Fruit fly (Drosophila melanogaster) whole organism, embryonic: ENCODE data around the gene CG9673.

ENCODE experiments used
- Blimp-1 ChIP-seq: fragments of 200-800 bp; sonication (Bioruptor generic); optimal IDR thresholded peaks from 3 replicates; lab custom pipeline; 2018; ENCODE audit warnings: missing biosample characterization, missing genetic modification characterization, mild to moderate bottlenecking, moderate library complexity, missing genetic modification reagents
- CG10979 ChIP-seq: fragments of 200-800 bp; sonication (Bioruptor generic); optimal IDR thresholded peaks from 2 replicates; lab custom pipeline; 2018; ENCODE audit warnings: missing biosample characterization, mild to moderate bottlenecking, missing genetic modification characterization, moderate library complexity
- CG11247 ChIP-seq: fragments of 200-800 bp; sonication (Bioruptor generic); IDR thresholded peaks from 2 replicates; pipeline ENCODE4 v1.3.6; 2022; ENCODE audit warnings: missing biosample characterization, missing genetic modification characterization
- CG11504 ChIP-seq: fragments of 200-800 bp; sonication (Bioruptor generic); optimal IDR thresholded peaks from 3 replicates; lab custom pipeline; 2019; ENCODE audit warnings: missing biosample characterization, mild to moderate bottlenecking, missing genetic modification characterization, moderate library complexity
- CG13424 ChIP-seq: fragments of 200-800 bp; sonication (Bioruptor generic); optimal IDR thresholded peaks from 2 replicates; lab custom pipeline; 2019; ENCODE audit warnings: missing biosample characterization, mild to moderate bottlenecking, missing genetic modification characterization, moderate library complexity
- CG14710 ChIP-seq: fragments of 200-800 bp; sonication (Bioruptor generic); optimal IDR thresholded peaks from 3 replicates; lab custom pipeline; 2019; ENCODE audit warnings: missing biosample characterization, mild to moderate bottlenecking, missing genetic modification characterization, moderate library complexity
- CG16813 ChIP-seq: fragments of 200-800 bp; sonication (Bioruptor generic); IDR thresholded peaks from 3 replicates; pipeline ENCODE4 v1.3.6; 2022; ENCODE audit warnings: missing biosample characterization, missing genetic modification characterization; ENCODE audit not compliant: partially characterized antibody
- CG17568 ChIP-seq: fragments of 200-800 bp; sonication (Bioruptor generic); optimal IDR thresholded peaks from 2 replicates; lab custom pipeline; 2018; ENCODE audit warnings: missing biosample characterization, mild to moderate bottlenecking, missing genetic modification characterization, moderate library complexity
- CG18599 ChIP-seq: fragments of 200-800 bp; sonication (Bioruptor generic); optimal IDR thresholded peaks from 3 replicates; lab custom pipeline; 2017; ENCODE audit warnings: missing biosample characterization, missing genetic modification characterization, mild to moderate bottlenecking, moderate library complexity, missing genetic modification reagents
- CG2120 ChIP-seq: fragments of 200-800 bp; sonication (Bioruptor generic); optimal IDR thresholded peaks from 3 replicates; lab custom pipeline; 2016; ENCODE audit warnings: missing biosample characterization, missing genetic modification characterization
- CG2712 ChIP-seq: fragments of 200-800 bp; optimal IDR thresholded peaks from 3 replicates; lab custom pipeline; 2019; ENCODE audit warnings: missing biosample characterization, mild to moderate bottlenecking, missing genetic modification characterization, moderate library complexity
- CG30020 ChIP-seq: fragments of 200-800 bp; optimal IDR thresholded peaks from 2 replicates; lab custom pipeline; 2019; ENCODE audit warnings: missing biosample characterization, mild to moderate bottlenecking, missing genetic modification characterization, moderate library complexity
- CG4328 ChIP-seq: fragments of 200-800 bp; sonication (Bioruptor generic); optimal IDR thresholded peaks from 3 replicates; lab custom pipeline; 2017; ENCODE audit warnings: missing biosample characterization, missing genetic modification reagents, missing genetic modification characterization
- CG5245 ChIP-seq: fragments of 200-800 bp; sonication (Bioruptor generic); optimal IDR thresholded peaks from 3 replicates; lab custom pipeline; 2016; ENCODE audit warnings: missing biosample characterization, missing genetic modification characterization
- CG9727 ChIP-seq: fragments of 200-800 bp; sonication (Bioruptor generic); optimal IDR thresholded peaks from 3 replicates; lab custom pipeline; 2017; ENCODE audit warnings: missing biosample characterization, mild to moderate bottlenecking, missing genetic modification characterization
- D19A ChIP-seq: fragments of 200-800 bp; optimal IDR thresholded peaks from 3 replicates; lab custom pipeline; 2019; ENCODE audit warnings: missing biosample characterization, mild to moderate bottlenecking, missing genetic modification characterization, moderate library complexity
- Dip2 ChIP-seq: fragments of 200-800 bp; sonication (Bioruptor generic); IDR thresholded peaks from 2 replicates; pipeline ENCODE4 v1.3.6; 2022; ENCODE audit warnings: missing biosample characterization, missing genetic modification characterization
- Dref ChIP-seq: fragments of 200-800 bp; sonication (Bioruptor generic); IDR thresholded peaks from 2 replicates; pipeline ENCODE4 v1.3.6; 2022; ENCODE audit warnings: missing biosample characterization, missing genetic modification characterization
- E2f2 ChIP-seq: fragments of 200-800 bp; sonication (Bioruptor generic); IDR thresholded peaks from 2 replicates; pipeline ENCODE4 v1.3.6; 2022; ENCODE audit warnings: missing biosample characterization, missing genetic modification characterization
- Hr3 ChIP-seq: fragments of 200-800 bp; sonication (Bioruptor generic); optimal IDR thresholded peaks from 3 replicates; lab custom pipeline; 2016; ENCODE audit warnings: missing biosample characterization, missing genetic modification characterization
- MTF-1 ChIP-seq: fragments of 200-800 bp; sonication (Bioruptor generic); optimal IDR thresholded peaks from 2 replicates; lab custom pipeline; 2018; ENCODE audit warnings: missing biosample characterization, mild to moderate bottlenecking, missing genetic modification characterization, borderline replicate concordance
- Med ChIP-seq: fragments of 200-800 bp; sonication (Bioruptor generic); peaks from one replicate; lab custom pipeline; 2016; ENCODE audit warnings: missing biosample characterization, missing genetic modification characterization, mild to moderate bottlenecking, inconsistent platforms, moderate library complexity
- Meics ChIP-seq: fragments of 200-800 bp; sonication (Bioruptor generic); optimal IDR thresholded peaks from 2 replicates; lab custom pipeline; 2017; ENCODE audit warnings: missing biosample characterization, mild to moderate bottlenecking, missing genetic modification characterization
- Mrtf ChIP-seq: fragments of 200-800 bp; sonication (Bioruptor generic); IDR thresholded peaks from 3 replicates; pipeline ENCODE4 v1.3.6; 2022; ENCODE audit warnings: missing biosample characterization, missing genetic modification characterization
- Nf-YB ChIP-seq: fragments of 200-800 bp; sonication (Bioruptor generic); optimal IDR thresholded peaks from 3 replicates; lab custom pipeline; 2019; ENCODE audit warnings: missing biosample characterization, mild to moderate bottlenecking, missing genetic modification characterization, moderate library complexity
- Nf-YC ChIP-seq: fragments of 200-800 bp; optimal IDR thresholded peaks from 3 replicates; lab custom pipeline; 2019; ENCODE audit warnings: missing biosample characterization, mild to moderate bottlenecking, missing genetic modification characterization, moderate library complexity
- Pdp1 ChIP-seq, 2 experiments: fragments of 200-800 bp; sonication (Bioruptor generic); optimal IDR thresholded peaks; 3 replicates each; lab custom pipeline; 2016; ENCODE audit warnings: missing biosample characterization in 2 of 2, missing genetic modification characterization in 2 of 2, mild to moderate bottlenecking in 1 of 2, moderate library complexity in 1 of 2
- Ptx1 ChIP-seq: fragments of 200-800 bp; sonication (Bioruptor generic); IDR thresholded peaks from 2 replicates; pipeline ENCODE4 v1.3.6; 2022; ENCODE audit warnings: missing biosample characterization, missing genetic modification characterization
- Xbp1 ChIP-seq: fragments of 200-800 bp; sonication (Bioruptor generic); optimal IDR thresholded peaks from 3 replicates; lab custom pipeline; 2016; ENCODE audit warnings: missing biosample characterization, mild to moderate bottlenecking, missing genetic modification characterization
- bsh ChIP-seq, 2 experiments: fragments of 200-800 bp; sonication (Bioruptor generic); optimal IDR thresholded peaks; 2 replicates each; lab custom pipeline; 2017 to 2018; ENCODE audit warnings: mild to moderate bottlenecking in 2 of 2, missing biosample characterization in 2 of 2, missing genetic modification characterization in 2 of 2, moderate library complexity in 1 of 2
- cwo ChIP-seq: fragments of 200-800 bp; sonication (Bioruptor generic); optimal IDR thresholded peaks from 3 replicates; lab custom pipeline; 2017; ENCODE audit warnings: missing biosample characterization, missing genetic modification characterization, mild to moderate bottlenecking, moderate library complexity, missing genetic modification reagents
- dm ChIP-seq: fragments of 200-800 bp; sonication (Bioruptor generic); optimal IDR thresholded peaks from 3 replicates; lab custom pipeline; 2016; ENCODE audit warnings: missing biosample characterization, missing genetic modification characterization
- fd96Cb ChIP-seq: fragments of 200-800 bp; sonication (Bioruptor generic); optimal IDR thresholded peaks from 2 replicates; lab custom pipeline; 2018; ENCODE audit warnings: missing biosample characterization, mild to moderate bottlenecking, missing genetic modification characterization, moderate library complexity
- gcm ChIP-seq: fragments of 200-800 bp; sonication (Bioruptor generic); optimal IDR thresholded peaks from 2 replicates; lab custom pipeline; 2019; ENCODE audit warnings: missing biosample characterization, mild to moderate bottlenecking, missing genetic modification characterization, moderate library complexity
- gem ChIP-seq: fragments of 200-800 bp; sonication (Bioruptor generic); optimal IDR thresholded peaks from 2 replicates; lab custom pipeline; 2019; ENCODE audit warnings: missing biosample characterization, mild to moderate bottlenecking, missing genetic modification characterization, moderate library complexity
- grn ChIP-seq: fragments of 200-800 bp; sonication (Bioruptor generic); optimal IDR thresholded peaks from 3 replicates; lab custom pipeline; 2017; ENCODE audit warnings: missing biosample characterization, missing genetic modification characterization
- nmo ChIP-seq: fragments of 200-800 bp; sonication (Bioruptor generic); optimal IDR thresholded peaks from 2 replicates; lab custom pipeline; 2018; ENCODE audit warnings: missing biosample characterization, mild to moderate bottlenecking, missing genetic modification characterization, moderate library complexity
- pros ChIP-seq: fragments of 200-800 bp; sonication (Bioruptor generic); optimal IDR thresholded peaks from 3 replicates; lab custom pipeline; 2019; ENCODE audit warnings: missing biosample characterization, mild to moderate bottlenecking, missing genetic modification characterization, moderate library complexity
- sr ChIP-seq: fragments of 200-800 bp; sonication (Bioruptor generic); IDR thresholded peaks from 3 replicates; pipeline ENCODE4 v1.3.6; 2022; ENCODE audit warnings: missing biosample characterization, missing genetic modification characterization
- toy ChIP-seq: fragments of 200-800 bp; sonication (Bioruptor generic); IDR thresholded peaks from 2 replicates; pipeline ENCODE4 v1.3.6; 2022; ENCODE audit warnings: missing biosample characterization, missing genetic modification characterization
- z ChIP-seq: fragments of 200-800 bp; sonication (Bioruptor generic); IDR thresholded peaks from 3 replicates; pipeline ENCODE4 v1.3.6; 2022; ENCODE audit warnings: missing biosample characterization, missing genetic modification characterization

CG9673 gene

DNA sequence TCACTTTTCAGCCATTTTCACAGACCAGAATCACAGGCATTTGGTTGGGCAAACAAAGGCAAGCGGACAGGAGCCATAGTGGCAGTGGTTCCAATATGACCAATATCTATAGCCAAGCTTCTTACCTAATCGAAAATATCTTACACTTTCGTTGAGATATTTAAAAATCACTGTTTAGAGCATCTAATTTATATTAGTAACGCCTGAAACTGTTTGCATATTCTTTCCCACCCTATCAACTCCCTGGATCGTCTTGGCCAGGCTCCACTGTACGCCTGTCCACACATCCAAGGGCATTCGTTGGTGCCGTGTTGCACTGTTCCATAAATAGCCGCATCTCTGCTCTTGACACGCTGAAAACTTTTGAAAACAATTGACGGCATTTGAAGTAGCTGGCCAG lies 13.2 kb downstream of the CG9673 start (continued):
- no peak for TF ChIP-seq CG4328 (GFP tag; lab: Kevin White, UChicago)
- no peak for TF ChIP-seq Dip2 (GFP tag; lab: Robert Waterston, UW)
- TF ChIP-seq Meics (GFP tag; lab: Kevin White, UChicago), result no peak
- no peak for TF ChIP-seq CG16813 (GFP tag; lab: Robert Waterston, UW)
- TF ChIP-seq Pdp1 (GFP tag; optimal IDR thresholded peaks at IDR 0.05; lab: Kevin White, UChicago), result peak; percentile 11 to 34
- TF ChIP-seq MTF-1, result no peak
- no peak for TF ChIP-seq Nf-YB (GFP tag; lab: Kevin White, UChicago)
- peak; percentile 8 for TF ChIP-seq CG10979 (tag; lab: Kevin White, UChicago)
- no peak for TF ChIP-seq CG30020 (tag; lab: Kevin White, UChicago)
- no peak for TF ChIP-seq CG17568 (GFP tag; lab: Kevin White, UChicago)
- TF ChIP-seq cwo (GFP tag; lab: Kevin White, UChicago), result no peak
- peak; percentile 5 for TF ChIP-seq Xbp1

DNA sequence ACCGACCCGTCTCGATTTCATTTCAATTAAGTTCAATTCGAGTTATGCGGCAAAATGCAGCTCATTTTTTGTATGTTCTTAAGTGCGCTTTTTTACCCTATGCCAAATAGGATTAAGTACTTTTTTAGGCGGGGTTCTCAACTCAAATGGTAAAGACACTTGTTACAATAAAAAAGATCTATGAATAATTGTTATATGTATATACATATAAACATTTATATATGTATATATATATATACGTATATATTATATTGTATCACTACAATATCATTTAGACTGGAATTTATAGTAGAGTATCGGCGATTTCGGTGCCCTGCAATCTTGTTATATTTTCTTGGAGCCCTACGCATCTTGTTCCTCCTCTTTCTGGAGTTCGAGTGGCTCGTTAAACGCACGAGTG lies 13.7 kb downstream of the CG9673 start:
- TF ChIP-seq CG2712 (tag; lab: Kevin White, UChicago) (peak; percentile 34), CG11247 (GFP tag; lab: Robert Waterston, UW) (no peak), CG18599 (GFP tag; lab: Kevin White, UChicago) (no peak), gem (peak; percentile 29), fd96Cb (peak; percentile 25), CG13424 (tag; lab: Kevin White, UChicago) (no peak), D19A (tag; lab: Kevin White, UChicago) (peak; percentile 92), Blimp-1 (GFP tag; lab: Kevin White, UChicago) (peak; percentile 29), CG5245 (no peak), CG9727 (no peak), nmo (GFP tag; lab: Kevin White, UChicago) (peak; percentile 15), bsh (GFP tag; optimal IDR thresholded peaks at IDR 0.05; lab: Kevin White, UChicago) (peak in 1 of 2 experiments; percentile 55)

DNA sequence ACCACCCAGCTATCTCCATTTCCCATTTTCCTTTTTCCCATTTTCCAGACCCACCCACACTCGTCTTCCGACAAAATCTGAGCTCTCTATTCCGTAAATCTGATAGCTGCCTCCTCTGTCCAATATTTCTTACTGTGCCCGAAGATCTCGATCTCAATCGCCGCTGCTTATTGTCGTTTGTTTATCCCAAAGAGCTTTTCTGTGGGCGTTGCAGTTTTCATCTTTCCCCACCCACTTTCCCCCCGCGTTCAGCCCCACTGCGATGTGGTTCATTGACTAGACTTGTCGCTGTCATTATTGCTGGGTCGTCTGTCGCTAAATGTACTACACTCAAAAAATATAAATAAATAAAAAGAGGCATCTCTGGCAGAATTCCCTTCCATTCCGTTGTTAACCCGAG lies 14.3 kb downstream of the CG9673 start:
- TF ChIP-seq gcm (GFP tag; lab: Kevin White, UChicago), result no peak
- TF ChIP-seq Ptx1 (GFP tag; lab: Robert Waterston, UW), result no peak
- TF ChIP-seq sr (GFP tag; lab: Robert Waterston, UW), result peak; percentile 90
- TF ChIP-seq CG2120 (GFP tag; lab: Kevin White, UChicago), result no peak
- no peak for TF ChIP-seq dm (GFP tag; lab: Kevin White, UChicago)
- TF ChIP-seq grn, result peak; percentile 34
- no peak for TF ChIP-seq Mrtf (GFP tag; lab: Robert Waterston, UW)

DNA sequence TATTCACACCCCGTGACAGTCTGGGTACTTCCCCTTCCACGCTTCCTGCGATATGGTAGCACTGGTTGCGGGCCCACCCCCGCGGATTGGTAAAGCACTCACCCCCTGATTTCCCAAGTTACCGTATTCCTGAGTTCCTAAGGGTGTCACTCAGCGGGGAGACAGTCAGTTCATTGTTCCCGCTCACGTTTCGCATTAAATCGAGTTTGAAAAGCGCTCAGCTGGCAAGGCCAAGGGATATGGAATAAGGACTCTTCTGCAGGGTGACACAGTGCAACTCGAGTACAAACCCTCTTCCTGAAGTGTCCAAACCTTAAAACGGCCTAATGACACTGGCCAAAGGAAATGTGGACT lies 15.6 kb downstream of the CG9673 start:
- 0 out of 2 replicates have a peak, but pooled peaks have one; percentile 31 for TF ChIP-seq Dref
- TF ChIP-seq z (GFP tag; lab: Robert Waterston, UW), result peak; percentile 60; the same call in 2 of the 3 replicates
- 0 out of 2 replicates have a peak, but pooled peaks have one; percentile 9 for TF ChIP-seq E2f2 (GFP tag; lab: Robert Waterston, UW)
- no peak for TF ChIP-seq toy (GFP tag; lab: Robert Waterston, UW)
- peak; percentile 31 for TF ChIP-seq Med (GFP tag; lab: Kevin White, UChicago)
- no peak for TF ChIP-seq Hr3
- TF ChIP-seq CG11504 (tag; lab: Kevin White, UChicago), result no peak
- TF ChIP-seq CG14710, result peak; percentile 32
- TF ChIP-seq pros, result peak; percentile 74
- no peak for TF ChIP-seq Nf-YC (tag; lab: Kevin White, UChicago)
